Fruit fly (Drosophila melanogaster) whole organism, embryonic: Measurements from ENCODE around the gene Gs1l.
A peak's percentile ranks its signal among the peaks of the same experiment; 100 is the strongest.

Experiments used
- Adf1 ChIP-seq: fragments of 200-800 bp; sonication (Bioruptor generic); IDR thresholded peaks from 2 replicates; pipeline ENCODE4 v1.3.6; 2022; ENCODE audit warnings: missing biosample characterization, missing genetic modification characterization
- Atf3 ChIP-seq: fragments of 200-800 bp; sonication (Bioruptor generic); optimal IDR thresholded peaks from 3 replicates; lab custom pipeline; 2016; ENCODE audit warnings: missing biosample characterization, missing genetic modification characterization
- Bdp1 ChIP-seq: fragments of 200-800 bp; sonication (Bioruptor generic); optimal IDR thresholded peaks from 3 replicates; lab custom pipeline; 2016; ENCODE audit warnings: missing biosample characterization, missing genetic modification characterization
- C15 ChIP-seq: fragments of 200-800 bp; sonication (Bioruptor generic); IDR thresholded peaks from 3 replicates; pipeline ENCODE4 v1.3.6; 2022; ENCODE audit warnings: missing biosample characterization, missing genetic modification characterization
- CG10366 ChIP-seq: fragments of 200-800 bp; sonication (Bioruptor generic); IDR thresholded peaks from 2 replicates; pipeline ENCODE4 v1.3.6; 2022; ENCODE audit warnings: missing biosample characterization, missing genetic modification characterization
- CG10431 ChIP-seq: fragments of 200-800 bp; sonication (Bioruptor generic); optimal IDR thresholded peaks from 3 replicates; lab custom pipeline; 2018; ENCODE audit warnings: missing biosample characterization, mild to moderate bottlenecking, missing genetic modification characterization
- CG13287 ChIP-seq: fragments of 200-800 bp; sonication (Bioruptor generic); IDR thresholded peaks from 2 replicates; pipeline ENCODE4 v1.3.6; 2022; ENCODE audit warnings: missing biosample characterization, missing genetic modification characterization; ENCODE audit not compliant: partially characterized antibody
- CG14050 ChIP-seq: fragments of 200-800 bp; sonication (Bioruptor generic); IDR thresholded peaks from 3 replicates; pipeline ENCODE4 v1.3.6; 2022; ENCODE audit warnings: missing biosample characterization, missing genetic modification characterization
- CG14441 ChIP-seq: fragments of 200-800 bp; sonication (Bioruptor generic); IDR thresholded peaks from 2 replicates; pipeline ENCODE4 v1.3.6; 2022; ENCODE audit warnings: missing biosample characterization, missing genetic modification characterization
- CG15073 ChIP-seq: fragments of 200-800 bp; sonication (Bioruptor generic); optimal IDR thresholded peaks from 2 replicates; lab custom pipeline; 2016; ENCODE audit warnings: missing biosample characterization, missing genetic modification characterization
- CG17912 ChIP-seq: fragments of 200-800 bp; sonication (Bioruptor generic); optimal IDR thresholded peaks from 2 replicates; lab custom pipeline; 2018; ENCODE audit warnings: missing biosample characterization, mild to moderate bottlenecking, missing genetic modification characterization
- CG1832 ChIP-seq: fragments of 200-800 bp; sonication (Bioruptor generic); optimal IDR thresholded peaks from 2 replicates; lab custom pipeline; 2017; ENCODE audit warnings: missing biosample characterization, mild to moderate bottlenecking, missing genetic modification characterization, inconsistent platforms
- CG18599 ChIP-seq: fragments of 200-800 bp; sonication (Bioruptor generic); optimal IDR thresholded peaks from 3 replicates; lab custom pipeline; 2017; ENCODE audit warnings: missing biosample characterization, missing genetic modification characterization, mild to moderate bottlenecking, moderate library complexity, missing genetic modification reagents
- CG2120 ChIP-seq: fragments of 200-800 bp; sonication (Bioruptor generic); optimal IDR thresholded peaks from 3 replicates; lab custom pipeline; 2016; ENCODE audit warnings: missing biosample characterization, missing genetic modification characterization
- CG2678 ChIP-seq: fragments of 200-800 bp; sonication (Bioruptor generic); optimal IDR thresholded peaks from 3 replicates; lab custom pipeline; 2019; ENCODE audit warnings: missing biosample characterization, mild to moderate bottlenecking, missing genetic modification characterization, moderate library complexity
- CG33557 ChIP-seq: fragments of 200-800 bp; sonication (Bioruptor generic); optimal IDR thresholded peaks from 2 replicates; lab custom pipeline; 2019; ENCODE audit warnings: missing biosample characterization, mild to moderate bottlenecking, missing genetic modification characterization, moderate library complexity
- CG42726 ChIP-seq: fragments of 200-800 bp; sonication (Bioruptor generic); IDR thresholded peaks from 2 replicates; pipeline ENCODE4 v1.3.6; 2022; ENCODE audit warnings: missing biosample characterization, missing genetic modification characterization; ENCODE audit not compliant: partially characterized antibody
- CG4617 ChIP-seq: fragments of 200-800 bp; sonication (Bioruptor generic); optimal IDR thresholded peaks from 3 replicates; lab custom pipeline; 2016; ENCODE audit warnings: missing biosample characterization, missing genetic modification characterization, borderline replicate concordance
- CG8478 ChIP-seq: fragments of >200 bp; optimal IDR thresholded peaks from 2 replicates; lab custom pipeline; 2018
- CG8944 ChIP-seq: fragments of 200-800 bp; sonication (Bioruptor generic); optimal IDR thresholded peaks from 3 replicates; lab custom pipeline; 2016; ENCODE audit warnings: missing biosample characterization, missing genetic modification characterization
- CG9797 ChIP-seq: fragments of 200-800 bp; sonication (Bioruptor generic); optimal IDR thresholded peaks from 3 replicates; lab custom pipeline; 2018; ENCODE audit warnings: missing biosample characterization, mild to moderate bottlenecking, missing genetic modification characterization
- Dll ChIP-seq: fragments of 200-800 bp; sonication (Bioruptor generic); IDR thresholded peaks from 4 replicates; pipeline ENCODE4 v1.3.6; 2022; ENCODE audit warnings: missing biosample characterization, missing genetic modification characterization; ENCODE audit not compliant: partially characterized antibody
- Drgx ChIP-seq: fragments of 200-800 bp; sonication (Bioruptor generic); IDR thresholded peaks from 2 replicates; pipeline ENCODE4 v1.3.6; 2022; ENCODE audit warnings: missing biosample characterization, missing genetic modification characterization
- Hey ChIP-seq: fragments of 200-800 bp; sonication (Bioruptor generic); optimal IDR thresholded peaks from 3 replicates; lab custom pipeline; 2018; ENCODE audit warnings: missing biosample characterization, mild to moderate bottlenecking, missing genetic modification characterization
- Hr3 ChIP-seq: fragments of 200-800 bp; sonication (Bioruptor generic); optimal IDR thresholded peaks from 3 replicates; lab custom pipeline; 2016; ENCODE audit warnings: missing biosample characterization, missing genetic modification characterization
- Lim3 ChIP-seq: fragments of 200-800 bp; sonication (Bioruptor generic); IDR thresholded peaks from 2 replicates; pipeline ENCODE4 v1.3.6; 2022; ENCODE audit warnings: missing biosample characterization, missing genetic modification characterization
- MBD-R2 ChIP-seq: fragments of 200-800 bp; sonication (Bioruptor generic); IDR thresholded peaks from 2 replicates; pipeline ENCODE4 v1.3.6; 2022; ENCODE audit warnings: missing biosample characterization, missing genetic modification characterization
- Meics ChIP-seq: fragments of 200-800 bp; sonication (Bioruptor generic); optimal IDR thresholded peaks from 2 replicates; lab custom pipeline; 2017; ENCODE audit warnings: missing biosample characterization, mild to moderate bottlenecking, missing genetic modification characterization
- NFAT ChIP-seq: fragments of 200-800 bp; sonication (Bioruptor generic); IDR thresholded peaks from 2 replicates; pipeline ENCODE4 v1.3.6; 2022; ENCODE audit warnings: missing biosample characterization, missing genetic modification characterization
- bbx ChIP-seq: fragments of 200-800 bp; sonication (Bioruptor generic); IDR thresholded peaks from 2 replicates; pipeline ENCODE4 v1.3.6; 2022; ENCODE audit warnings: missing biosample characterization, missing genetic modification characterization; ENCODE audit not compliant: partially characterized antibody
- cas ChIP-seq: fragments of 200-800 bp; sonication (Bioruptor generic); IDR thresholded peaks from 2 replicates; pipeline ENCODE4 v1.3.6; 2022; ENCODE audit warnings: missing biosample characterization, missing genetic modification characterization
- chif ChIP-seq, 2 experiments: fragments of 200-800 bp; sonication (Bioruptor generic); optimal IDR thresholded peaks; 3 replicates each; lab custom pipeline; 2016; ENCODE audit warnings: missing biosample characterization in 2 of 2, missing genetic modification characterization in 2 of 2
- cwo ChIP-seq: fragments of 200-800 bp; sonication (Bioruptor generic); optimal IDR thresholded peaks from 3 replicates; lab custom pipeline; 2017; ENCODE audit warnings: missing biosample characterization, missing genetic modification characterization, mild to moderate bottlenecking, moderate library complexity, missing genetic modification reagents
- danr ChIP-seq: fragments of 200-800 bp; sonication (Bioruptor generic); IDR thresholded peaks from 2 replicates; pipeline ENCODE4 v1.3.6; 2022; ENCODE audit warnings: missing biosample characterization, missing genetic modification characterization
- ems ChIP-seq: fragments of 200-800 bp; sonication (Bioruptor generic); optimal IDR thresholded peaks from 3 replicates; lab custom pipeline; 2016; ENCODE audit warnings: missing biosample characterization, missing genetic modification characterization
- esg ChIP-seq: fragments of 200-800 bp; sonication (Bioruptor generic); conservative IDR thresholded peaks from 2 replicates; pipeline ENCODE4 v1.3.6; 2022; ENCODE audit warnings: missing biosample characterization, missing genetic modification characterization
- exex ChIP-seq: fragments of 200-800 bp; sonication (Bioruptor generic); optimal IDR thresholded peaks from 4 replicates; lab custom pipeline; 2018; ENCODE audit warnings: missing biosample characterization, mild to moderate bottlenecking, missing genetic modification characterization, moderate library complexity
- grau ChIP-seq: fragments of 200-800 bp; optimal IDR thresholded peaks from 3 replicates; lab custom pipeline; 2019; ENCODE audit warnings: missing biosample characterization, mild to moderate bottlenecking, missing genetic modification characterization, moderate library complexity
- hth ChIP-seq: fragments of >200 bp; optimal IDR thresholded peaks from 2 replicates; lab custom pipeline; 2017; ENCODE audit warnings: inconsistent platforms
- org-1 ChIP-seq: fragments of 200-800 bp; sonication (Bioruptor generic); optimal IDR thresholded peaks from 2 replicates; lab custom pipeline; 2017; ENCODE audit warnings: missing biosample characterization, missing genetic modification characterization
- pfk ChIP-seq: fragments of 200-800 bp; sonication (Bioruptor generic); optimal IDR thresholded peaks from 2 replicates; lab custom pipeline; 2018; ENCODE audit warnings: missing biosample characterization, mild to moderate bottlenecking, missing genetic modification characterization, moderate library complexity
- row ChIP-seq: fragments of 200-800 bp; sonication (Bioruptor generic); IDR thresholded peaks from 3 replicates; pipeline ENCODE4 v1.3.6; 2022; ENCODE audit warnings: missing biosample characterization, missing genetic modification characterization
- sc ChIP-seq, 3 experiments: fragments of >200 bp in 2 of 3; fragments of 200-800 bp in 1 of 3; sonication (Bioruptor generic) in 1 of 3; optimal IDR thresholded peaks; 2 replicates in 2 of 3; 3 replicates in 1 of 3; lab custom pipeline; 2017; ENCODE audit warnings: mild to moderate bottlenecking in 1 of 3, missing biosample characterization in 1 of 3, missing genetic modification characterization in 1 of 3, missing genetic modification reagents in 1 of 3
- sens ChIP-seq: fragments of 200-800 bp; sonication (Bioruptor generic); peaks from one replicate; lab custom pipeline; 2016; ENCODE audit warnings: missing biosample characterization, missing genetic modification characterization
- seq ChIP-seq: fragments of 200-800 bp; sonication (Bioruptor generic); IDR thresholded peaks from 2 replicates; pipeline ENCODE4 v1.3.6; 2022; ENCODE audit warnings: missing biosample characterization, missing genetic modification characterization
- sim ChIP-seq: fragments of 200-800 bp; sonication (Bioruptor generic); IDR thresholded peaks from 2 replicates; pipeline ENCODE4 v1.3.6; 2022; ENCODE audit warnings: missing biosample characterization, missing genetic modification characterization
- ssp ChIP-seq: fragments of 200-800 bp; sonication (Bioruptor generic); IDR thresholded peaks from 2 replicates; pipeline ENCODE4 v1.3.6; 2022; ENCODE audit warnings: missing biosample characterization, missing genetic modification characterization
- tio ChIP-seq: fragments of 200-800 bp; sonication (Bioruptor generic); optimal IDR thresholded peaks from 2 replicates; lab custom pipeline; 2017; ENCODE audit warnings: missing biosample characterization, missing genetic modification characterization, inconsistent platforms
- ttk ChIP-seq: fragments of 200-800 bp; sonication (Bioruptor generic); IDR thresholded peaks from 2 replicates; pipeline ENCODE4 v2.1.2; 2022; ENCODE audit warnings: missing biosample characterization, missing genetic modification characterization
- unc-4 ChIP-seq: fragments of 200-800 bp; sonication (Bioruptor generic); IDR thresholded peaks from 2 replicates; pipeline ENCODE4 v1.3.6; 2022; ENCODE audit warnings: missing biosample characterization, missing genetic modification characterization; ENCODE audit not compliant: partially characterized antibody
- zen ChIP-seq: fragments of 200-800 bp; sonication (Bioruptor generic); optimal IDR thresholded peaks from 3 replicates; lab custom pipeline; 2018; ENCODE audit warnings: missing biosample characterization, mild to moderate bottlenecking, missing genetic modification characterization, moderate library complexity
- zfh1 ChIP-seq: fragments of 200-800 bp; sonication (Bioruptor generic); IDR thresholded peaks from 3 replicates; pipeline ENCODE4 v1.3.6; 2022; ENCODE audit warnings: missing biosample characterization, missing genetic modification characterization

The Gs1l gene

dm6 chr2L:4456539-4456994 is at the start of gene Gs1l (continued):
- TF ChIP-seq ems (GFP tag; lab: Kevin White, UChicago) (no peak), row (GFP tag; lab: Robert Waterston, UW) (peak; percentile 93), CG17912 (GFP tag; lab: Kevin White, UChicago) (no peak), zen (tag; lab: Kevin White, UChicago) (no peak), org-1 (no peak), CG33557 (no peak), CG42726 (no peak), Meics (GFP tag; lab: Kevin White, UChicago) (peak; percentile 19), Atf3 (GFP tag; lab: Kevin White, UChicago) (no peak), esg (GFP tag; lab: Robert Waterston, UW) (no peak), hth (lab: Kevin White, UChicago) (no peak), ttk (GFP tag; lab: Robert Waterston, UW) (no peak), chif (GFP tag; optimal IDR thresholded peaks at IDR 0.05; lab: Kevin White, UChicago) (no peak), zfh1 (GFP tag; lab: Robert Waterston, UW) (no peak), CG13287 (no peak; the same call in 1 of the 2 replicates), Hey (tag; lab: Kevin White, UChicago) (no peak), seq (GFP tag; lab: Robert Waterston, UW) (no peak), Bdp1 (GFP tag; lab: Kevin White, UChicago) (no peak), CG18599 (GFP tag; lab: Kevin White, UChicago) (no peak), CG14441 (GFP tag; lab: Robert Waterston, UW) (no peak), sc (optimal IDR thresholded peaks at IDR 0.05; lab: Kevin White, UChicago) (no peak), sc (GFP tag; optimal IDR thresholded peaks at IDR 0.05; lab: Kevin White, UChicago) (no peak), C15 (GFP tag; lab: Robert Waterston, UW) (no peak), pfk (GFP tag; lab: Kevin White, UChicago) (no peak), CG10431 (no peak), CG1832 (GFP tag; lab: Kevin White, UChicago) (no peak), CG2678 (tag; lab: Kevin White, UChicago) (peak; percentile 38), exex (tag; lab: Kevin White, UChicago) (no peak), Lim3 (GFP tag; lab: Robert Waterston, UW) (no peak), Adf1 (GFP tag; lab: Robert Waterston, UW) (no peak), CG10366 (GFP tag; lab: Robert Waterston, UW) (no peak), ssp (no peak), tio (no peak), Drgx (GFP tag; lab: Robert Waterston, UW) (peak; percentile 54), CG2120 (GFP tag; lab: Kevin White, UChicago) (peak; percentile 24), unc-4 (no peak), CG14050 (GFP tag; lab: Robert Waterston, UW) (no peak), grau (tag; lab: Kevin White, UChicago) (peak; percentile 33), bbx (peak; percentile 42; the same call in 1 of the 2 replicates), CG8944 (no peak), MBD-R2 (peak; percentile 86), sim (GFP tag; lab: Robert Waterston, UW) (no peak), danr (GFP tag; lab: Robert Waterston, UW) (no peak), cwo (GFP tag; lab: Kevin White, UChicago) (no peak), sens (GFP tag; lab: Kevin White, UChicago) (peak; percentile 61), CG8478 (lab: Kevin White, UChicago) (no peak), CG9797 (GFP tag; lab: Kevin White, UChicago) (peak; percentile 46), Hr3 (no peak), cas (no peak), NFAT (GFP tag; lab: Robert Waterston, UW) (peak; percentile 94), CG4617 (GFP tag; lab: Kevin White, UChicago) (no peak), CG15073 (GFP tag; lab: Kevin White, UChicago) (no peak), Dll (GFP tag; lab: Robert Waterston, UW) (no peak)
